Fruit fly (Drosophila melanogaster) whole organism, embryonic: ENCODE data around the gene CG34026.

Experiments used
- Abd-B ChIP-seq: fragments of 200-800 bp; sonication (Bioruptor generic); optimal IDR thresholded peaks from 2 replicates; lab custom pipeline; 2018; ENCODE audit warnings: missing biosample characterization, mild to moderate bottlenecking, missing genetic modification characterization, moderate library complexity
- Blimp-1 ChIP-seq: fragments of 200-800 bp; sonication (Bioruptor generic); optimal IDR thresholded peaks from 3 replicates; lab custom pipeline; 2018; ENCODE audit warnings: missing biosample characterization, missing genetic modification characterization, mild to moderate bottlenecking, moderate library complexity, missing genetic modification reagents
- CG10366 ChIP-seq: fragments of 200-800 bp; sonication (Bioruptor generic); IDR thresholded peaks from 2 replicates; pipeline ENCODE4 v1.3.6; 2022; ENCODE audit warnings: missing biosample characterization, missing genetic modification characterization
- CG10959 ChIP-seq: fragments of 200-800 bp; sonication (Bioruptor generic); IDR thresholded peaks from 2 replicates; pipeline ENCODE4 v1.3.6; 2022; ENCODE audit warnings: missing biosample characterization, missing genetic modification characterization
- CG10979 ChIP-seq: fragments of 200-800 bp; sonication (Bioruptor generic); optimal IDR thresholded peaks from 2 replicates; lab custom pipeline; 2018; ENCODE audit warnings: missing biosample characterization, mild to moderate bottlenecking, missing genetic modification characterization, moderate library complexity
- CG11247 ChIP-seq: fragments of 200-800 bp; sonication (Bioruptor generic); IDR thresholded peaks from 2 replicates; pipeline ENCODE4 v1.3.6; 2022; ENCODE audit warnings: missing biosample characterization, missing genetic modification characterization
- CG11696 ChIP-seq: fragments of 200-800 bp; sonication (Bioruptor generic); IDR thresholded peaks from 2 replicates; pipeline ENCODE4 v1.3.6; 2022; ENCODE audit warnings: missing biosample characterization, missing genetic modification characterization
- CG13296 ChIP-seq: fragments of 200-800 bp; sonication (Bioruptor generic); optimal IDR thresholded peaks from 3 replicates; lab custom pipeline; 2018; ENCODE audit warnings: missing biosample characterization, mild to moderate bottlenecking, missing genetic modification characterization
- CG13424 ChIP-seq: fragments of 200-800 bp; sonication (Bioruptor generic); optimal IDR thresholded peaks from 2 replicates; lab custom pipeline; 2019; ENCODE audit warnings: missing biosample characterization, mild to moderate bottlenecking, missing genetic modification characterization, moderate library complexity
- CG15269 ChIP-seq: fragments of 200-800 bp; sonication (Bioruptor generic); optimal IDR thresholded peaks from 2 replicates; lab custom pipeline; 2018; ENCODE audit warnings: missing biosample characterization, mild to moderate bottlenecking, missing genetic modification characterization, moderate library complexity
- CG16863 ChIP-seq: fragments of 200-800 bp; sonication (Bioruptor generic); optimal IDR thresholded peaks from 3 replicates; lab custom pipeline; 2016; ENCODE audit warnings: missing biosample characterization, missing genetic modification characterization
- CG17186 ChIP-seq: fragments of 200-800 bp; sonication (Bioruptor generic); optimal IDR thresholded peaks from 3 replicates; lab custom pipeline; 2017; ENCODE audit warnings: missing biosample characterization, missing genetic modification reagents, missing genetic modification characterization
- CG17328 ChIP-seq: fragments of 200-800 bp; sonication (Bioruptor generic); IDR thresholded peaks from 2 replicates; pipeline ENCODE4 v1.3.6; 2022; ENCODE audit warnings: missing biosample characterization, missing genetic modification characterization
- CG17802 ChIP-seq: fragments of 200-800 bp; sonication (Bioruptor generic); optimal IDR thresholded peaks from 2 replicates; lab custom pipeline; 2018; ENCODE audit warnings: missing biosample characterization, mild to moderate bottlenecking, missing genetic modification characterization, moderate library complexity
- CG30431 ChIP-seq: fragments of 200-800 bp; sonication (Bioruptor generic); optimal IDR thresholded peaks from 2 replicates; lab custom pipeline; 2017; ENCODE audit warnings: missing biosample characterization, missing genetic modification characterization
- CG3847 ChIP-seq: fragments of 200-800 bp; sonication (Bioruptor generic); IDR thresholded peaks from 2 replicates; pipeline ENCODE4 v1.3.6; 2022; ENCODE audit warnings: missing biosample characterization, missing genetic modification characterization
- CG6854 ChIP-seq: fragments of 200-800 bp; sonication (Bioruptor generic); optimal IDR thresholded peaks from 3 replicates; lab custom pipeline; 2017; ENCODE audit warnings: missing biosample characterization, mild to moderate bottlenecking, missing genetic modification characterization
- CG9817 ChIP-seq: fragments of 200-800 bp; sonication (Bioruptor generic); optimal IDR thresholded peaks from 2 replicates; lab custom pipeline; 2018; ENCODE audit warnings: missing biosample characterization, mild to moderate bottlenecking, missing genetic modification characterization, moderate library complexity
- CG9932 ChIP-seq: fragments of 200-800 bp; sonication (Bioruptor generic); IDR thresholded peaks from 2 replicates; pipeline ENCODE4 v1.3.6; 2022; ENCODE audit warnings: missing biosample characterization, missing genetic modification characterization
- Dek ChIP-seq: fragments of 200-800 bp; sonication (Bioruptor generic); optimal IDR thresholded peaks from 3 replicates; lab custom pipeline; 2019; ENCODE audit warnings: missing biosample characterization, mild to moderate bottlenecking, missing genetic modification characterization, moderate library complexity
- Fer1 ChIP-seq: fragments of 200-800 bp; sonication (Bioruptor generic); optimal IDR thresholded peaks from 2 replicates; lab custom pipeline; 2017; ENCODE audit warnings: missing biosample characterization, mild to moderate bottlenecking, missing genetic modification characterization
- Gug ChIP-seq: fragments of 200-800 bp; sonication (Bioruptor generic); IDR thresholded peaks from 4 replicates; pipeline ENCODE4 v1.3.6; 2022; ENCODE audit warnings: missing biosample characterization, missing genetic modification characterization
- Hr39 ChIP-seq: fragments of >200 bp; optimal IDR thresholded peaks from 2 replicates; lab custom pipeline; 2017
- Hr51 ChIP-seq, 2 experiments: fragments of 200-800 bp; sonication (Bioruptor generic); optimal IDR thresholded peaks; 2 replicates in 1 of 2; 3 replicates in 1 of 2; lab custom pipeline; 2016 to 2018; ENCODE audit warnings: missing biosample characterization in 2 of 2, missing genetic modification characterization in 2 of 2, mild to moderate bottlenecking in 1 of 2, moderate library complexity in 1 of 2
- Hr78 ChIP-seq, 2 experiments: fragments of 200-800 bp in 1 of 2; fragments of >200 bp in 1 of 2; sonication (Bioruptor generic) in 1 of 2; optimal IDR thresholded peaks; 2 replicates each; lab custom pipeline; 2017 to 2019; ENCODE audit warnings: missing biosample characterization in 2 of 2, missing genetic modification characterization in 2 of 2, mild to moderate bottlenecking in 1 of 2, moderate library complexity in 1 of 2
- Hsf ChIP-seq: fragments of 200-800 bp; sonication (Bioruptor generic); optimal IDR thresholded peaks from 3 replicates; lab custom pipeline; 2016; ENCODE audit warnings: missing biosample characterization, missing genetic modification characterization
- Mes4 ChIP-seq: fragments of 200-800 bp; sonication (Bioruptor generic); optimal IDR thresholded peaks from 2 replicates; lab custom pipeline; 2016; ENCODE audit warnings: missing biosample characterization, missing genetic modification characterization
- Mrtf ChIP-seq: fragments of 200-800 bp; sonication (Bioruptor generic); IDR thresholded peaks from 3 replicates; pipeline ENCODE4 v1.3.6; 2022; ENCODE audit warnings: missing biosample characterization, missing genetic modification characterization
- NC2β ChIP-seq: fragments of 200-800 bp; sonication (Bioruptor generic); optimal IDR thresholded peaks from 2 replicates; lab custom pipeline; 2016; ENCODE audit warnings: missing biosample characterization, missing genetic modification characterization
- Optix ChIP-seq: fragments of 200-800 bp; sonication (Bioruptor generic); IDR thresholded peaks from 3 replicates; pipeline ENCODE4 v1.3.6; 2022; ENCODE audit warnings: missing biosample characterization, missing genetic modification characterization
- bab2 ChIP-seq: fragments of 200-800 bp; sonication (Bioruptor generic); optimal IDR thresholded peaks from 2 replicates; lab custom pipeline; 2016; ENCODE audit warnings: missing biosample characterization, missing genetic modification characterization
- chinmo ChIP-seq: fragments of 200-800 bp; sonication (Bioruptor generic); IDR thresholded peaks from 4 replicates; pipeline ENCODE4 v1.3.6; 2022; ENCODE audit warnings: missing biosample characterization, missing genetic modification characterization; ENCODE audit not compliant: partially characterized antibody
- croc ChIP-seq: fragments of 200-800 bp; sonication (Bioruptor generic); conservative IDR thresholded peaks from 3 replicates; pipeline ENCODE4 v1.3.6; 2022; ENCODE audit warnings: missing biosample characterization, missing genetic modification characterization
- crp ChIP-seq, 2 experiments: fragments of 200-800 bp; sonication (Bioruptor generic); optimal IDR thresholded peaks; 2 replicates in 1 of 2; 3 replicates in 1 of 2; lab custom pipeline; 2017; ENCODE audit warnings: missing biosample characterization in 2 of 2, missing genetic modification characterization in 2 of 2, mild to moderate bottlenecking in 1 of 2, moderate library complexity in 1 of 2
- dysf ChIP-seq: fragments of 200-800 bp; sonication (Bioruptor generic); IDR thresholded peaks from 3 replicates; pipeline ENCODE4 v1.3.6; 2022; ENCODE audit warnings: missing biosample characterization, missing genetic modification characterization
- ftz-f1 ChIP-seq: fragments of 200-800 bp; sonication (Bioruptor generic); optimal IDR thresholded peaks from 2 replicates; lab custom pipeline; 2016; ENCODE audit warnings: missing biosample characterization, missing genetic modification characterization
- fu2 ChIP-seq: fragments of 200-800 bp; sonication (Bioruptor generic); optimal IDR thresholded peaks from 2 replicates; lab custom pipeline; 2016; ENCODE audit warnings: missing biosample characterization, missing genetic modification characterization
- her ChIP-seq: fragments of 200-800 bp; sonication (Bioruptor generic); optimal IDR thresholded peaks from 2 replicates; lab custom pipeline; 2016; ENCODE audit warnings: missing biosample characterization, missing genetic modification characterization
- luna ChIP-seq: fragments of 200-800 bp; sonication (Bioruptor generic); optimal IDR thresholded peaks from 2 replicates; lab custom pipeline; 2016; ENCODE audit warnings: missing biosample characterization, missing genetic modification characterization
- oc ChIP-seq: fragments of 200-800 bp; sonication (Bioruptor generic); optimal IDR thresholded peaks from 2 replicates; lab custom pipeline; 2018; ENCODE audit warnings: missing biosample characterization, mild to moderate bottlenecking, missing genetic modification characterization, moderate library complexity
- otp ChIP-seq: fragments of 200-800 bp; sonication (Bioruptor generic); IDR thresholded peaks from 3 replicates; pipeline ENCODE4, ENCODE4 v1.3.6; 2022; ENCODE audit warnings: missing biosample characterization, missing genetic modification characterization
- pho ChIP-seq: fragments of 200-800 bp; sonication (Bioruptor generic); optimal IDR thresholded peaks from 2 replicates; lab custom pipeline; 2016; ENCODE audit warnings: missing biosample characterization, missing genetic modification characterization
- row ChIP-seq: fragments of 200-800 bp; sonication (Bioruptor generic); IDR thresholded peaks from 3 replicates; pipeline ENCODE4 v1.3.6; 2022; ENCODE audit warnings: missing biosample characterization, missing genetic modification characterization
- schlank ChIP-seq: fragments of 200-800 bp; sonication (Bioruptor generic); optimal IDR thresholded peaks from 2 replicates; lab custom pipeline; 2018; ENCODE audit warnings: missing biosample characterization, mild to moderate bottlenecking, missing genetic modification characterization
- slou ChIP-seq: fragments of 200-800 bp; sonication (Bioruptor generic); optimal IDR thresholded peaks from 3 replicates; lab custom pipeline; 2016; ENCODE audit warnings: missing biosample characterization, missing genetic modification characterization
- stc ChIP-seq: fragments of 200-800 bp; sonication (Bioruptor generic); IDR thresholded peaks from 2 replicates; pipeline ENCODE4 v1.3.6; 2022; ENCODE audit warnings: missing biosample characterization, missing genetic modification characterization
- tna ChIP-seq: fragments of 200-800 bp; sonication (Bioruptor generic); IDR thresholded peaks from 2 replicates; pipeline ENCODE4 v1.3.6; 2022; ENCODE audit warnings: missing biosample characterization, missing genetic modification characterization; ENCODE audit not compliant: partially characterized antibody
- ttk ChIP-seq: fragments of 200-800 bp; sonication (Bioruptor generic); IDR thresholded peaks from 2 replicates; pipeline ENCODE4 v2.1.2; 2022; ENCODE audit warnings: missing biosample characterization, missing genetic modification characterization

Gene CG34026

dm6 chrX:9499994-9500804 is 33.4 kb upstream of the CG34026 start, which contains the start of gene mgl (continued):
- TF ChIP-seq Blimp-1 (GFP tag; lab: Kevin White, UChicago), result peak; percentile 68
- TF ChIP-seq CG13424, result peak; percentile 67
- peak; percentile 57 for TF ChIP-seq CG17328 (GFP tag; lab: Robert Waterston, UW)
- no peak for TF ChIP-seq CG11696
- TF ChIP-seq CG9817 (tag; lab: Kevin White, UChicago), result no peak
- TF ChIP-seq dysf, result peak; percentile 63
- peak; percentile 62 for TF ChIP-seq CG15269 (tag; lab: Kevin White, UChicago)
- peak; percentile 49 to 81 for TF ChIP-seq Hr51 (GFP tag; optimal IDR thresholded peaks at IDR 0.05; lab: Kevin White, UChicago)
- TF ChIP-seq CG10959, result peak; percentile 26; the same call in 1 of the 2 replicates
- peak; percentile 76 for TF ChIP-seq Hsf (GFP tag; lab: Kevin White, UChicago)
- TF ChIP-seq fu2 (GFP tag; lab: Kevin White, UChicago), result no peak
- TF ChIP-seq bab2 (GFP tag; lab: Kevin White, UChicago), result peak; percentile 65
- peak; percentile 76 for TF ChIP-seq oc (tag; lab: Kevin White, UChicago)
- TF ChIP-seq stc (GFP tag; lab: Robert Waterston, UW), result no peak
- peak in 1 of 2 experiments; percentile 36 for TF ChIP-seq crp (GFP tag; optimal IDR thresholded peaks at IDR 0.05; lab: Kevin White, UChicago)
- TF ChIP-seq CG17186, result peak; percentile 40
- TF ChIP-seq ftz-f1 (GFP tag; lab: Kevin White, UChicago), result no peak
- TF ChIP-seq Hr39 (lab: Kevin White, UChicago), result no peak
- 0 out of 3 replicates have a peak, but pooled peaks have one; percentile 34 for TF ChIP-seq Mrtf (GFP tag; lab: Robert Waterston, UW)
- peak; percentile 62; the same call in 2 of the 3 replicates for TF ChIP-seq row
- TF ChIP-seq CG11247 (GFP tag; lab: Robert Waterston, UW), result no peak
- TF ChIP-seq pho, result peak; percentile 72
- peak; percentile 60 for TF ChIP-seq slou (GFP tag; lab: Kevin White, UChicago)
- no peak for TF ChIP-seq otp (GFP tag; lab: Robert Waterston, UW)
- TF ChIP-seq NC2β (GFP tag; lab: Kevin White, UChicago), result peak; percentile 35
- peak; percentile 59; the same call in 2 of the 3 replicates for TF ChIP-seq croc (GFP tag; lab: Robert Waterston, UW)
- no peak for TF ChIP-seq CG9932
- no peak; the same call in 2 of the 3 replicates for TF ChIP-seq Optix (GFP tag; lab: Robert Waterston, UW)
- peak; percentile 87 for TF ChIP-seq CG30431
- no peak for TF ChIP-seq ttk (GFP tag; lab: Robert Waterston, UW)
- peak in 1 of 2 experiments; percentile 49 for TF ChIP-seq Hr78 (GFP tag; optimal IDR thresholded peaks at IDR 0.05; lab: Kevin White, UChicago)
- TF ChIP-seq tna (GFP tag; lab: Robert Waterston, UW), result peak; percentile 28; the same call in 1 of the 2 replicates
- TF ChIP-seq CG6854 (GFP tag; lab: Kevin White, UChicago), result peak; percentile 56
- TF ChIP-seq CG17802, result peak; percentile 16
- peak; percentile 73; the same call in 3 of the 4 replicates for TF ChIP-seq chinmo (GFP tag; lab: Robert Waterston, UW)
- peak; percentile 50 for TF ChIP-seq Gug (GFP tag; lab: Robert Waterston, UW)
- peak; percentile 5 for TF ChIP-seq Dek
- TF ChIP-seq Abd-B (GFP tag; lab: Kevin White, UChicago), result peak; percentile 65
- TF ChIP-seq her (GFP tag; lab: Kevin White, UChicago), result no peak
- peak; percentile 37 for TF ChIP-seq Mes4 (GFP tag; lab: Kevin White, UChicago)
- no peak for TF ChIP-seq schlank (tag; lab: Kevin White, UChicago)
- peak; percentile 87 for TF ChIP-seq CG10979
- TF ChIP-seq Fer1 (GFP tag; lab: Kevin White, UChicago), result peak; percentile 42
- TF ChIP-seq CG13296 (GFP tag; lab: Kevin White, UChicago), result no peak
- TF ChIP-seq CG10366 (GFP tag; lab: Robert Waterston, UW), result peak; percentile 17; the same call in 1 of the 2 replicates
- peak; percentile 56 for TF ChIP-seq CG16863 (GFP tag; lab: Kevin White, UChicago)
- no peak; the same call in 1 of the 2 replicates for TF ChIP-seq CG3847
- TF ChIP-seq luna (GFP tag; lab: Kevin White, UChicago), result no peak
